Worm (Caenorhabditis elegans) whole organism, L3 larva: ENCODE data around the gene W06E11.1.

Experiments
- R02D3.7 ChIP-seq: fragments of 150-350 bp; optimal IDR thresholded peaks from 2 replicates; lab custom pipeline; 2014; ENCODE audit warnings: missing biosample characterization, missing genetic modification characterization
- ZK546.5 ChIP-seq: sonication (generic microtip); optimal IDR thresholded peaks from 2 replicates; lab custom pipeline; 2017; ENCODE audit warnings: missing biosample characterization, missing genetic modification characterization
- aly-2 ChIP-seq: fragments of 150-350 bp; optimal IDR thresholded peaks from 2 replicates; lab custom pipeline; 2014; ENCODE audit warnings: missing biosample characterization, missing genetic modification characterization
- ama-1 ChIP-seq: fragments of 150-350 bp; optimal IDR thresholded peaks from 2 replicates; lab custom pipeline; 2018
- ceh-16 ChIP-seq: sonication (generic microtip); optimal IDR thresholded peaks from 2 replicates; lab custom pipeline; 2017; ENCODE audit warnings: missing biosample characterization, missing genetic modification characterization
- ceh-28 ChIP-seq: fragments of 150-350 bp; optimal IDR thresholded peaks from 2 replicates; lab custom pipeline; 2014; ENCODE audit warnings: missing biosample characterization, missing genetic modification reagents, missing genetic modification characterization
- ceh-82 ChIP-seq: fragments of 150-350 bp; optimal IDR thresholded peaks from 2 replicates; lab custom pipeline; 2014; ENCODE audit warnings: missing biosample characterization, missing genetic modification characterization
- ceh-9 ChIP-seq: sonication (generic microtip); optimal IDR thresholded peaks from 2 replicates; lab custom pipeline; 2018; ENCODE audit warnings: missing biosample characterization, missing genetic modification characterization
- daf-12 ChIP-seq: fragments of 150-350 bp; optimal IDR thresholded peaks from 2 replicates; lab custom pipeline; 2014; ENCODE audit warnings: missing biosample characterization, missing genetic modification reagents, missing genetic modification characterization
- egl-27 ChIP-seq: sonication (generic microtip); optimal IDR thresholded peaks from 4 replicates; lab custom pipeline; 2017; ENCODE audit warnings: missing biosample characterization, missing genetic modification reagents, missing genetic modification characterization
- egl-5 ChIP-seq: fragments of 150-350 bp; optimal IDR thresholded peaks from 2 replicates; lab custom pipeline; 2017; ENCODE audit warnings: missing biosample characterization, missing genetic modification reagents, missing genetic modification characterization, inconsistent platforms
- elt-1 ChIP-seq: fragments of 150-350 bp; optimal IDR thresholded peaks from 2 replicates; lab custom pipeline; 2014; ENCODE audit warnings: missing biosample characterization, missing genetic modification characterization
- elt-2 ChIP-seq: sonication (generic microtip); optimal IDR thresholded peaks from 2 replicates; lab custom pipeline; 2016; ENCODE audit warnings: missing genetic modification reagents, mild to moderate bottlenecking, missing genetic modification characterization, missing compliant biosample characterization
- elt-3 ChIP-seq, 3 experiments: fragments of 150-350 bp in 1 of 3; sonication (generic microtip) in 2 of 3; optimal IDR thresholded peaks; 2 replicates in 2 of 3; 4 replicates in 1 of 3; lab custom pipeline; 2014 to 2017; ENCODE audit warnings: missing biosample characterization in 3 of 3, missing genetic modification characterization in 3 of 3
- eor-1 ChIP-seq, 2 experiments: fragments of 150-350 bp; optimal IDR thresholded peaks; 2 replicates each; lab custom pipeline; 2014 to 2018; ENCODE audit warnings: missing biosample characterization in 2 of 2, missing genetic modification characterization in 2 of 2
- fkh-10 ChIP-seq: sonication (generic microtip); optimal IDR thresholded peaks from 2 replicates; lab custom pipeline; 2017; ENCODE audit warnings: missing biosample characterization, missing genetic modification reagents, missing genetic modification characterization
- fkh-2 ChIP-seq: fragments of 150-350 bp; optimal IDR thresholded peaks from 2 replicates; lab custom pipeline; 2014; ENCODE audit warnings: missing biosample characterization, missing genetic modification reagents, missing genetic modification characterization
- fos-1 ChIP-seq: fragments of 150-350 bp; optimal IDR thresholded peaks from 2 replicates; lab custom pipeline; 2014; ENCODE audit warnings: missing biosample characterization, missing genetic modification characterization
- hmg-11 ChIP-seq: sonication (generic microtip); optimal IDR thresholded peaks from 2 replicates; lab custom pipeline; 2016; ENCODE audit warnings: missing genetic modification characterization, missing compliant biosample characterization
- jun-1 ChIP-seq: fragments of 150-350 bp; optimal IDR thresholded peaks from 2 replicates; lab custom pipeline; 2014; ENCODE audit warnings: missing biosample characterization, missing genetic modification reagents, missing genetic modification characterization
- lin-15B ChIP-seq: fragments of 150-350 bp; optimal IDR thresholded peaks from 2 replicates; lab custom pipeline; 2014; ENCODE audit warnings: missing biosample characterization, missing genetic modification characterization
- lin-39 ChIP-seq: fragments of 150-350 bp; optimal IDR thresholded peaks from 2 replicates; lab custom pipeline; 2018; ENCODE audit warnings: missing biosample characterization, missing genetic modification reagents, missing genetic modification characterization
- lsy-12 ChIP-seq: sonication (generic microtip); optimal IDR thresholded peaks from 2 replicates; lab custom pipeline; 2016; ENCODE audit warnings: mild to moderate bottlenecking, missing genetic modification characterization, missing compliant biosample characterization
- mdl-1 ChIP-seq: fragments of 150-350 bp; optimal IDR thresholded peaks from 2 replicates; lab custom pipeline; 2014; ENCODE audit warnings: missing biosample characterization, missing genetic modification characterization
- nfya-1 ChIP-seq: sonication (generic microtip); optimal IDR thresholded peaks from 2 replicates; lab custom pipeline; 2017; ENCODE audit warnings: missing genetic modification characterization, mild to moderate bottlenecking, missing compliant biosample characterization, antibody characterized with exemption, moderate library complexity; ENCODE audit not compliant: insufficient read depth
- nhr-11 ChIP-seq: fragments of 150-350 bp; optimal IDR thresholded peaks from 2 replicates; lab custom pipeline; 2014; ENCODE audit warnings: missing biosample characterization, missing genetic modification characterization
- nhr-12 ChIP-seq: fragments of 150-350 bp; optimal IDR thresholded peaks from 2 replicates; lab custom pipeline; 2014; ENCODE audit warnings: missing biosample characterization, missing genetic modification characterization
- nhr-23 ChIP-seq: fragments of 150-350 bp; optimal IDR thresholded peaks from 2 replicates; lab custom pipeline; 2014; ENCODE audit warnings: missing biosample characterization, missing genetic modification reagents, missing genetic modification characterization
- nhr-25 ChIP-seq: sonication (generic microtip); optimal IDR thresholded peaks from 2 replicates; lab custom pipeline; 2017; ENCODE audit warnings: missing biosample characterization, missing genetic modification characterization
- nhr-28 ChIP-seq: fragments of 150-350 bp; optimal IDR thresholded peaks from 2 replicates; lab custom pipeline; 2014; ENCODE audit warnings: missing biosample characterization, missing genetic modification characterization
- nhr-43 ChIP-seq: sonication (generic microtip); optimal IDR thresholded peaks from 2 replicates; lab custom pipeline; 2016; ENCODE audit warnings: mild to moderate bottlenecking, missing genetic modification characterization, missing compliant biosample characterization; ENCODE audit not compliant: poor library complexity, severe bottlenecking
- nhr-67 ChIP-seq: fragments of 150-350 bp; optimal IDR thresholded peaks from 2 replicates; lab custom pipeline; 2014; ENCODE audit warnings: missing biosample characterization, missing genetic modification characterization
- nhr-76 ChIP-seq: fragments of 150-350 bp; sonication (generic microtip); optimal IDR thresholded peaks from 5 replicates; lab custom pipeline; 2014; ENCODE audit warnings: missing biosample characterization, missing genetic modification characterization
- pha-4 ChIP-seq: fragments of 150-350 bp; optimal IDR thresholded peaks from 2 replicates; lab custom pipeline; 2014; ENCODE audit warnings: missing biosample characterization, missing genetic modification reagents, missing genetic modification characterization
- pqm-1 ChIP-seq: fragments of 150-350 bp; optimal IDR thresholded peaks from 2 replicates; lab custom pipeline; 2017; ENCODE audit warnings: missing biosample characterization, missing genetic modification characterization, inconsistent platforms
- sea-2 ChIP-seq: fragments of 150-350 bp; sonication (generic microtip); optimal IDR thresholded peaks from 4 replicates; lab custom pipeline; 2014; ENCODE audit warnings: missing biosample characterization, missing genetic modification reagents, missing genetic modification characterization
- skn-1 ChIP-seq: fragments of 150-350 bp; optimal IDR thresholded peaks from 2 replicates; lab custom pipeline; 2014; ENCODE audit warnings: missing biosample characterization, missing genetic modification characterization
- snpc-4 ChIP-seq: fragments of 150-350 bp; optimal IDR thresholded peaks from 2 replicates; lab custom pipeline; 2014; ENCODE audit warnings: missing biosample characterization, missing genetic modification characterization
- unc-39 ChIP-seq: sonication (generic microtip); optimal IDR thresholded peaks from 4 replicates; lab custom pipeline; 2017; ENCODE audit warnings: missing biosample characterization, missing genetic modification characterization
- unc-62 ChIP-seq: fragments of 150-350 bp; sonication (generic microtip); optimal IDR thresholded peaks from 4 replicates; lab custom pipeline; 2014; ENCODE audit warnings: missing biosample characterization, missing genetic modification reagents, missing genetic modification characterization
- ztf-11 ChIP-seq: fragments of 150-350 bp; optimal IDR thresholded peaks from 2 replicates; lab custom pipeline; 2014; ENCODE audit warnings: missing biosample characterization, missing genetic modification characterization
- ztf-4 ChIP-seq: fragments of 150-350 bp; optimal IDR thresholded peaks from 2 replicates; lab custom pipeline; 2014; ENCODE audit warnings: missing biosample characterization, missing genetic modification characterization

Gene W06E11.1

ce11 chrIII:644660-645059 lies 2.8 kb downstream of the W06E11.1 start:
- TF ChIP-seq ZK546.5 (no peak), lin-39 (tag; lab: Kevin White, UChicago) (no peak), nhr-25 (tag; lab: Kevin White, UChicago) (no peak), lin-15B (no peak), eor-1 (tag; optimal IDR thresholded peaks at IDR 0.05; lab: Kevin White, UChicago) (no peak), nhr-11 (no peak), nhr-67 (tag; lab: Kevin White, UChicago) (no peak), ceh-9 (no peak), daf-12 (tag; lab: Kevin White, UChicago) (no peak), pha-4 (tag; lab: Kevin White, UChicago) (no peak)

- TF ChIP-seq elt-1 (tag; lab: Kevin White, UChicago) (no peak), ceh-16 (tag; lab: Kevin White, UChicago) (no peak), pha-4 (tag; lab: Kevin White, UChicago) (no peak), fos-1 (tag; lab: Kevin White, UChicago) (no peak), ceh-9 (no peak), nhr-28 (tag; lab: Kevin White, UChicago) (no peak)
Observed at ce11 chrIII:646454-646853, 4.6 kb downstream of the W06E11.1 start, which contains the start of gene orai-1. orai-1 (plus strand) TSS chrIII:646754.

- TF ChIP-seq nhr-67 (tag; lab: Kevin White, UChicago) (no peak), pha-4 (tag; lab: Kevin White, UChicago) (peak; percentile 78), R02D3.7 (no peak), hmg-11 (tag; lab: Kevin White, UChicago) (peak; percentile 47), nfya-1 (tag; lab: Kevin White, UChicago) (peak; percentile 26), nhr-23 (tag; lab: Kevin White, UChicago) (peak; percentile 19)
Observed at ce11 chrIII:647248-647647, 5.4 kb downstream of the W06E11.1 start.

- TF ChIP-seq ztf-11 (tag; lab: Kevin White, UChicago) (no peak), pha-4 (tag; lab: Kevin White, UChicago) (no peak), unc-62 (GFP tag; lab: Kevin White, UChicago) (no peak), daf-12 (tag; lab: Kevin White, UChicago) (no peak), lsy-12 (no peak), ZK546.5 (no peak)
Observed at ce11 chrIII:649935-650334, 8.1 kb downstream of the W06E11.1 start.

- TF ChIP-seq nhr-25 (tag; lab: Kevin White, UChicago): peak; percentile 57
- TF ChIP-seq elt-3 (tag; optimal IDR thresholded peaks at IDR 0.05; lab: Kevin White, UChicago): no peak
- TF ChIP-seq nhr-11: no peak
- TF ChIP-seq sea-2: no peak
- no peak for TF ChIP-seq ceh-16 (tag; lab: Kevin White, UChicago)
Observed at ce11 chrIII:650539-650938, 8.7 kb downstream of the W06E11.1 start.

- no peak for TF ChIP-seq nhr-12 (tag; lab: Kevin White, UChicago)
- no peak for TF ChIP-seq sea-2
- TF ChIP-seq fkh-2 (tag; lab: Kevin White, UChicago): no peak
- no peak for TF ChIP-seq ztf-11 (tag; lab: Kevin White, UChicago)
- no peak for TF ChIP-seq ama-1 (lab: Kevin White, UChicago)
- no peak for TF ChIP-seq aly-2 (tag; lab: Kevin White, UChicago)
- TF ChIP-seq fkh-10 (GFP tag; lab: Kevin White, UChicago): no peak
- TF ChIP-seq elt-2: peak; percentile 71
- no peak for TF ChIP-seq ceh-16 (tag; lab: Kevin White, UChicago)
- TF ChIP-seq ceh-82 (tag; lab: Kevin White, UChicago): no peak
- TF ChIP-seq skn-1 (tag; lab: Kevin White, UChicago): no peak
- TF ChIP-seq nhr-25 (tag; lab: Kevin White, UChicago): peak; percentile 48
- no peak for TF ChIP-seq nhr-43 (tag; lab: Kevin White, UChicago)
- TF ChIP-seq mdl-1 (tag; lab: Kevin White, UChicago): no peak
- no peak for TF ChIP-seq ztf-4 (tag; lab: Kevin White, UChicago)
- no peak for TF ChIP-seq pha-4 (tag; lab: Kevin White, UChicago)
- TF ChIP-seq pqm-1 (tag; lab: Kevin White, UChicago): peak; percentile 76
- TF ChIP-seq hmg-11 (tag; lab: Kevin White, UChicago): no peak
- no peak for TF ChIP-seq elt-1 (tag; lab: Kevin White, UChicago)
- peak; percentile 52 for TF ChIP-seq ceh-28 (tag; lab: Kevin White, UChicago)
- TF ChIP-seq unc-39 (tag; lab: Kevin White, UChicago): no peak
- TF ChIP-seq nhr-23 (tag; lab: Kevin White, UChicago): no peak
- TF ChIP-seq egl-5 (tag; lab: Kevin White, UChicago): no peak
- TF ChIP-seq nhr-28 (tag; lab: Kevin White, UChicago): no peak
- no peak for TF ChIP-seq egl-27 (tag; lab: Kevin White, UChicago)
- TF ChIP-seq snpc-4 (tag; lab: Kevin White, UChicago): no peak
- no peak for TF ChIP-seq nhr-76 (tag; lab: Kevin White, UChicago)
- no peak for TF ChIP-seq nhr-67 (tag; lab: Kevin White, UChicago)
- TF ChIP-seq ZK546.5: no peak
- no peak for TF ChIP-seq fos-1 (tag; lab: Kevin White, UChicago)
- no peak for TF ChIP-seq lsy-12
- TF ChIP-seq jun-1 (tag; lab: Kevin White, UChicago): peak; percentile 54
Observed at ce11 chrIII:651587-651986, 9.7 kb downstream of the W06E11.1 start.
